Worm (Caenorhabditis elegans): ENCODE data around the gene R09H10.1.

DNA sequence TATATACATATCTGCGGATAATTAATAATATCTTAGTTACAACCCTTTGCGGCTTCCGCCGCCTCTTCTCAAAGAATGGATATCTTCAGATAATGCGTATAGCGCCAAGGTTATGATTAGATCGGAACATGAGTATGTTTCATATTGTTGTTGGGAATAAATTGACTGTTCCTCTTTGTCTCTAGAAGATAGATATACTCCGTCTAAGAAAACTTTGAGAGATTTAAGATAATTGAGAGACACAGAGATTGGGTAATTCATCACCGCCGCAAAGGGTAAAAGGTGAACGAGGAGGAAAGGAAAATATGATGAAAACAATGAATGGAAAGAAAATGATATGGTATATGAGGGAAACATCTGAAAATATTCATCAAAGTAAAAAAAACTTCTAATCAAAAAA, 23.5 kb upstream of the R09H10.1 start:
- TF ChIP-seq aly-1 (tag; optimal IDR thresholded peaks at IDR 0.05) (no peak), ama-1 (optimal IDR thresholded peaks at IDR 0.05) (no peak), hmbx-1 (tag; optimal IDR thresholded peaks at IDR 0.05) (no peak), flt-1 (GFP tag; IDR thresholded peaks at IDR 0.05) (no peak), ceh-36 (tag; optimal IDR thresholded peaks at IDR 0.05) (no peak), hnd-1 (tag; optimal IDR thresholded peaks at IDR 0.05) (no peak), tra-4 (tag; optimal IDR thresholded peaks at IDR 0.05) (no peak), sea-1 (GFP tag; conservative IDR thresholded peaks at IDR 0.05) (no peak), B0310.2 (tag; optimal IDR thresholded peaks at IDR 0.05) (no peak), scrt-1 (GFP tag; IDR thresholded peaks at IDR 0.05) (no peak), ets-7 (tag; optimal IDR thresholded peaks at IDR 0.05) (no peak), hmg-4 (GFP tag; optimal IDR thresholded peaks at IDR 0.05) (no peak)
